Fruit fly (Drosophila melanogaster) whole organism, embryonic: Measurements from ENCODE around the gene Pbgs.

ENCODE experiments used
- Atf6 ChIP-seq: fragments of 200-800 bp; sonication (Bioruptor generic); IDR thresholded peaks from 2 replicates; pipeline ENCODE4 v1.3.6; 2022; ENCODE audit warnings: missing biosample characterization, missing genetic modification characterization
- CG10147 ChIP-seq: fragments of 200-800 bp; sonication (Bioruptor generic); optimal IDR thresholded peaks from 2 replicates; lab custom pipeline; 2019; ENCODE audit warnings: missing biosample characterization, mild to moderate bottlenecking, missing genetic modification characterization, moderate library complexity
- CG11085 ChIP-seq: fragments of 200-800 bp; sonication (Bioruptor generic); IDR thresholded peaks from 2 replicates; pipeline ENCODE4 v1.3.6; 2022; ENCODE audit warnings: missing biosample characterization, missing genetic modification characterization
- CG11247 ChIP-seq: fragments of 200-800 bp; sonication (Bioruptor generic); IDR thresholded peaks from 2 replicates; pipeline ENCODE4 v1.3.6; 2022; ENCODE audit warnings: missing biosample characterization, missing genetic modification characterization
- CG11398 ChIP-seq: fragments of 200-800 bp; sonication (Bioruptor generic); optimal IDR thresholded peaks from 2 replicates; lab custom pipeline; 2016; ENCODE audit warnings: missing biosample characterization, missing genetic modification characterization
- CG13287 ChIP-seq: fragments of 200-800 bp; sonication (Bioruptor generic); IDR thresholded peaks from 2 replicates; pipeline ENCODE4 v1.3.6; 2022; ENCODE audit warnings: missing biosample characterization, missing genetic modification characterization; ENCODE audit not compliant: partially characterized antibody
- CG1647 ChIP-seq: fragments of 200-800 bp; sonication (Bioruptor generic); optimal IDR thresholded peaks from 3 replicates; lab custom pipeline; 2016; ENCODE audit warnings: missing biosample characterization, missing genetic modification characterization
- CG17186 ChIP-seq: fragments of 200-800 bp; sonication (Bioruptor generic); optimal IDR thresholded peaks from 3 replicates; lab custom pipeline; 2017; ENCODE audit warnings: missing biosample characterization, missing genetic modification reagents, missing genetic modification characterization
- CG17829 ChIP-seq: fragments of 200-800 bp; optimal IDR thresholded peaks from 2 replicates; lab custom pipeline; 2019; ENCODE audit warnings: missing biosample characterization, mild to moderate bottlenecking, missing genetic modification characterization, moderate library complexity
- CG1792 ChIP-seq: fragments of 200-800 bp; sonication (Bioruptor generic); optimal IDR thresholded peaks from 2 replicates; lab custom pipeline; 2016; ENCODE audit warnings: missing biosample characterization, missing genetic modification characterization
- CG18011 ChIP-seq: fragments of 200-800 bp; sonication (Bioruptor generic); optimal IDR thresholded peaks from 2 replicates; lab custom pipeline; 2017; ENCODE audit warnings: missing biosample characterization, missing genetic modification characterization, mild to moderate bottlenecking, moderate library complexity, missing genotype
- CG34224 ChIP-seq: fragments of 200-800 bp; sonication (Bioruptor generic); IDR thresholded peaks from 3 replicates; pipeline ENCODE4 v1.3.6; 2022; ENCODE audit warnings: missing biosample characterization, missing genetic modification characterization; ENCODE audit not compliant: partially characterized antibody
- CG42726 ChIP-seq: fragments of 200-800 bp; sonication (Bioruptor generic); IDR thresholded peaks from 2 replicates; pipeline ENCODE4 v1.3.6; 2022; ENCODE audit warnings: missing biosample characterization, missing genetic modification characterization; ENCODE audit not compliant: partially characterized antibody
- CG4282 ChIP-seq: fragments of 200-800 bp; sonication (Bioruptor generic); optimal IDR thresholded peaks from 2 replicates; lab custom pipeline; 2016; ENCODE audit warnings: missing biosample characterization, missing genetic modification characterization
- CG4854 ChIP-seq: fragments of 200-800 bp; sonication (Bioruptor generic); optimal IDR thresholded peaks from 2 replicates; lab custom pipeline; 2016; ENCODE audit warnings: missing biosample characterization, missing genetic modification characterization, inconsistent platforms
- CG5245 ChIP-seq: fragments of 200-800 bp; sonication (Bioruptor generic); optimal IDR thresholded peaks from 3 replicates; lab custom pipeline; 2016; ENCODE audit warnings: missing biosample characterization, missing genetic modification characterization
- CG6683 ChIP-seq: fragments of 200-800 bp; sonication (Bioruptor generic); optimal IDR thresholded peaks from 2 replicates; lab custom pipeline; 2017; ENCODE audit warnings: missing biosample characterization, mild to moderate bottlenecking, missing genetic modification characterization, missing genetic modification reagents
- CG8388 ChIP-seq: fragments of 200-800 bp; sonication (Bioruptor generic); optimal IDR thresholded peaks from 2 replicates; lab custom pipeline; 2019; ENCODE audit warnings: missing biosample characterization, mild to moderate bottlenecking, missing genetic modification characterization, moderate library complexity
- CG9215 ChIP-seq: fragments of 200-800 bp; sonication (Bioruptor generic); IDR thresholded peaks from 2 replicates; pipeline ENCODE4 v1.3.6; 2022; ENCODE audit warnings: missing biosample characterization, missing genetic modification characterization
- CkIIα-i1 ChIP-seq: fragments of 200-800 bp; sonication (Bioruptor generic); IDR thresholded peaks from 2 replicates; pipeline ENCODE4 v1.3.6; 2022; ENCODE audit warnings: missing biosample characterization, missing genetic modification characterization
- Dll ChIP-seq: fragments of 200-800 bp; sonication (Bioruptor generic); IDR thresholded peaks from 4 replicates; pipeline ENCODE4 v1.3.6; 2022; ENCODE audit warnings: missing biosample characterization, missing genetic modification characterization; ENCODE audit not compliant: partially characterized antibody
- HmgD ChIP-seq: fragments of 200-800 bp; sonication (Bioruptor generic); optimal IDR thresholded peaks from 3 replicates; lab custom pipeline; 2016; ENCODE audit warnings: missing biosample characterization, missing genetic modification characterization
- Hr39 ChIP-seq: fragments of >200 bp; optimal IDR thresholded peaks from 2 replicates; lab custom pipeline; 2017
- MBD-R2 ChIP-seq: fragments of 200-800 bp; sonication (Bioruptor generic); IDR thresholded peaks from 2 replicates; pipeline ENCODE4 v1.3.6; 2022; ENCODE audit warnings: missing biosample characterization, missing genetic modification characterization
- cato ChIP-seq: fragments of 200-800 bp; sonication (Bioruptor generic); optimal IDR thresholded peaks from 2 replicates; lab custom pipeline; 2016; ENCODE audit warnings: missing biosample characterization, missing genetic modification characterization, borderline replicate concordance
- corto ChIP-seq: fragments of 200-800 bp; sonication (Bioruptor generic); optimal IDR thresholded peaks from 2 replicates; lab custom pipeline; 2016; ENCODE audit warnings: missing biosample characterization, mild to moderate bottlenecking, missing genetic modification characterization, moderate library complexity
- da ChIP-seq: fragments of 200-800 bp; sonication (Bioruptor generic); optimal IDR thresholded peaks from 2 replicates; lab custom pipeline; 2016; ENCODE audit warnings: missing biosample characterization, missing genetic modification characterization
- dm ChIP-seq: fragments of 200-800 bp; sonication (Bioruptor generic); optimal IDR thresholded peaks from 3 replicates; lab custom pipeline; 2016; ENCODE audit warnings: missing biosample characterization, missing genetic modification characterization
- ems ChIP-seq: fragments of 200-800 bp; sonication (Bioruptor generic); optimal IDR thresholded peaks from 3 replicates; lab custom pipeline; 2016; ENCODE audit warnings: missing biosample characterization, missing genetic modification characterization
- esg ChIP-seq: fragments of 200-800 bp; sonication (Bioruptor generic); conservative IDR thresholded peaks from 2 replicates; pipeline ENCODE4 v1.3.6; 2022; ENCODE audit warnings: missing biosample characterization, missing genetic modification characterization
- fd96Cb ChIP-seq: fragments of 200-800 bp; sonication (Bioruptor generic); optimal IDR thresholded peaks from 2 replicates; lab custom pipeline; 2018; ENCODE audit warnings: missing biosample characterization, mild to moderate bottlenecking, missing genetic modification characterization, moderate library complexity
- gfzf ChIP-seq: fragments of 200-800 bp; sonication (Bioruptor generic); optimal IDR thresholded peaks from 2 replicates; lab custom pipeline; 2016; ENCODE audit warnings: missing biosample characterization, mild to moderate bottlenecking, missing genetic modification characterization, moderate library complexity
- gro ChIP-seq: fragments of 200-800 bp; sonication (Bioruptor generic); optimal IDR thresholded peaks from 2 replicates; lab custom pipeline; 2016; ENCODE audit warnings: missing biosample characterization, missing genetic modification characterization
- gsb ChIP-seq: fragments of 200-800 bp; sonication (Bioruptor generic); IDR thresholded peaks from 2 replicates; pipeline ENCODE4 v1.3.6; 2022; ENCODE audit warnings: missing biosample characterization, missing genetic modification characterization
- hbn ChIP-seq: fragments of 200-800 bp; sonication (Bioruptor generic); IDR thresholded peaks from 2 replicates; pipeline ENCODE4 v1.3.6; 2022; ENCODE audit warnings: missing biosample characterization, missing genetic modification characterization; ENCODE audit not compliant: partially characterized antibody
- inv ChIP-seq: fragments of 200-800 bp; sonication (Bioruptor generic); IDR thresholded peaks from 2 replicates; pipeline ENCODE4 v1.3.6; 2022; ENCODE audit warnings: missing biosample characterization, missing genetic modification characterization; ENCODE audit not compliant: partially characterized antibody
- jing ChIP-seq: fragments of 200-800 bp; sonication (Bioruptor generic); optimal IDR thresholded peaks from 2 replicates; lab custom pipeline; 2018; ENCODE audit warnings: missing biosample characterization, mild to moderate bottlenecking, missing genetic modification characterization
- kay ChIP-seq: fragments of 200-800 bp; sonication (Bioruptor generic); optimal IDR thresholded peaks from 2 replicates; lab custom pipeline; 2016; ENCODE audit warnings: missing biosample characterization, missing genetic modification characterization
- knrl ChIP-seq: fragments of 200-800 bp; sonication (Bioruptor generic); IDR thresholded peaks from 3 replicates; pipeline ENCODE4 v1.3.6; 2022; ENCODE audit warnings: missing biosample characterization, missing genetic modification characterization; ENCODE audit not compliant: partially characterized antibody
- lilli ChIP-seq: fragments of 200-800 bp; sonication (Bioruptor generic); optimal IDR thresholded peaks from 3 replicates; lab custom pipeline; 2016; ENCODE audit warnings: missing biosample characterization, missing genetic modification characterization
- otp ChIP-seq: fragments of 200-800 bp; sonication (Bioruptor generic); IDR thresholded peaks from 3 replicates; pipeline ENCODE4, ENCODE4 v1.3.6; 2022; ENCODE audit warnings: missing biosample characterization, missing genetic modification characterization
- pros ChIP-seq: fragments of 200-800 bp; sonication (Bioruptor generic); optimal IDR thresholded peaks from 3 replicates; lab custom pipeline; 2019; ENCODE audit warnings: missing biosample characterization, mild to moderate bottlenecking, missing genetic modification characterization, moderate library complexity
- rib ChIP-seq: fragments of 200-800 bp; sonication (Bioruptor generic); IDR thresholded peaks from 2 replicates; pipeline ENCODE4 v1.3.6; 2022; ENCODE audit warnings: missing biosample characterization, missing genetic modification characterization
- sc ChIP-seq, 3 experiments: fragments of >200 bp in 2 of 3; fragments of 200-800 bp in 1 of 3; sonication (Bioruptor generic) in 1 of 3; optimal IDR thresholded peaks; 2 replicates in 2 of 3; 3 replicates in 1 of 3; lab custom pipeline; 2017; ENCODE audit warnings: mild to moderate bottlenecking in 1 of 3, missing biosample characterization in 1 of 3, missing genetic modification characterization in 1 of 3, missing genetic modification reagents in 1 of 3
- sens-2 ChIP-seq: fragments of 200-800 bp; sonication (Bioruptor generic); IDR thresholded peaks from 2 replicates; pipeline ENCODE4 v1.3.6; 2022; ENCODE audit warnings: missing biosample characterization, missing genetic modification characterization
- sisA ChIP-seq: fragments of 200-800 bp; sonication (Bioruptor generic); IDR thresholded peaks from 2 replicates; pipeline ENCODE4 v1.3.6; 2022; ENCODE audit warnings: missing biosample characterization, missing genetic modification characterization
- so ChIP-seq: fragments of 200-800 bp; sonication (Bioruptor generic); IDR thresholded peaks from 3 replicates; pipeline ENCODE4 v1.3.6; 2022; ENCODE audit warnings: missing biosample characterization, missing genetic modification characterization
- tna ChIP-seq: fragments of 200-800 bp; sonication (Bioruptor generic); IDR thresholded peaks from 2 replicates; pipeline ENCODE4 v1.3.6; 2022; ENCODE audit warnings: missing biosample characterization, missing genetic modification characterization; ENCODE audit not compliant: partially characterized antibody
- trem ChIP-seq: fragments of 200-800 bp; optimal IDR thresholded peaks from 3 replicates; lab custom pipeline; 2019; ENCODE audit warnings: missing biosample characterization, mild to moderate bottlenecking, missing genetic modification characterization, moderate library complexity
- vfl ChIP-seq: fragments of 200-800 bp; sonication (Bioruptor generic); optimal IDR thresholded peaks from 2 replicates; lab custom pipeline; 2016; ENCODE audit warnings: missing biosample characterization, missing genetic modification characterization
- zf30C ChIP-seq: fragments of 200-800 bp; sonication (Bioruptor generic); optimal IDR thresholded peaks from 3 replicates; lab custom pipeline; 2018; ENCODE audit warnings: missing biosample characterization, mild to moderate bottlenecking, missing genetic modification characterization

Gene Pbgs

dm6 chr3L:12271195-12271618 lies at the start of gene Pbgs:
Gene Pbgs, minus strand, starts transcription at chr3L:12271345.
- TF ChIP-seq CG5245 (GFP tag; lab: Kevin White, UChicago) (no peak), CG18011 (GFP tag; lab: Kevin White, UChicago) (no peak), CG4282 (GFP tag; lab: Kevin White, UChicago) (no peak), Hr39 (lab: Kevin White, UChicago) (no peak), ems (GFP tag; lab: Kevin White, UChicago) (peak; percentile 7), da (no peak), CkIIα-i1 (GFP tag; lab: Robert Waterston, UW) (no peak), Dll (GFP tag; lab: Robert Waterston, UW) (no peak), dm (GFP tag; lab: Kevin White, UChicago) (no peak), Atf6 (GFP tag; lab: Robert Waterston, UW) (no peak), sisA (GFP tag; lab: Robert Waterston, UW) (no peak), corto (GFP tag; lab: Kevin White, UChicago) (no peak), rib (no peak), CG17186 (GFP tag; lab: Kevin White, UChicago) (no peak), gro (GFP tag; lab: Kevin White, UChicago) (no peak), CG4854 (GFP tag; lab: Kevin White, UChicago) (no peak), MBD-R2 (GFP tag; lab: Robert Waterston, UW) (peak; percentile 87), CG1647 (GFP tag; lab: Kevin White, UChicago) (no peak), CG8388 (GFP tag; lab: Kevin White, UChicago) (peak; percentile 24), CG1792 (GFP tag; lab: Kevin White, UChicago) (no peak), CG11247 (GFP tag; lab: Robert Waterston, UW) (no peak), lilli (GFP tag; lab: Kevin White, UChicago) (no peak), sens-2 (GFP tag; lab: Robert Waterston, UW) (no peak), CG42726 (GFP tag; lab: Robert Waterston, UW) (no peak), HmgD (GFP tag; lab: Kevin White, UChicago) (no peak), CG11398 (GFP tag; lab: Kevin White, UChicago) (no peak), vfl (GFP tag; lab: Kevin White, UChicago) (no peak), hbn (GFP tag; lab: Robert Waterston, UW) (no peak), otp (GFP tag; lab: Robert Waterston, UW) (no peak), esg (GFP tag; lab: Robert Waterston, UW) (no peak), CG10147 (GFP tag; lab: Kevin White, UChicago) (peak; percentile 53), CG17829 (tag; lab: Kevin White, UChicago) (peak; percentile 85), CG13287 (no peak; the same call in 1 of the 2 replicates), tna (GFP tag; lab: Robert Waterston, UW) (no peak), CG9215 (GFP tag; lab: Robert Waterston, UW) (no peak), CG11085 (GFP tag; lab: Robert Waterston, UW) (no peak), so (peak; percentile 23; the same call in 1 of the 3 replicates), knrl (GFP tag; lab: Robert Waterston, UW) (no peak; the same call in 2 of the 3 replicates), gfzf (GFP tag; lab: Kevin White, UChicago) (peak; percentile 63), zf30C (no peak), cato (GFP tag; lab: Kevin White, UChicago) (no peak), trem (peak; percentile 67), pros (GFP tag; lab: Kevin White, UChicago) (no peak), CG34224 (GFP tag; lab: Robert Waterston, UW) (no peak), gsb (GFP tag; lab: Robert Waterston, UW) (no peak), sc (optimal IDR thresholded peaks at IDR 0.05; lab: Kevin White, UChicago) (no peak), sc (GFP tag; optimal IDR thresholded peaks at IDR 0.05; lab: Kevin White, UChicago) (no peak), inv (GFP tag; lab: Robert Waterston, UW) (peak; percentile 13; the same call in 1 of the 2 replicates), kay (GFP tag; lab: Kevin White, UChicago) (no peak), jing (GFP tag; lab: Kevin White, UChicago) (no peak), fd96Cb (no peak), CG6683 (GFP tag; lab: Kevin White, UChicago) (no peak)
